Worm (Caenorhabditis elegans) whole organism, L4/young adult: ENCODE measurements around the gene ent-2.
A peak's percentile ranks its signal among the peaks of the same experiment; 100 is the strongest.

Source experiments
- W03F9.2 ChIP-seq: fragments of 150-350 bp; optimal IDR thresholded peaks from 2 replicates; lab custom pipeline; 2014; ENCODE audit warnings: missing biosample characterization, missing genetic modification characterization
- dao-5 ChIP-seq: sonication (generic microtip); optimal IDR thresholded peaks from 2 replicates; lab custom pipeline; 2016; ENCODE audit warnings: missing genotype, missing genetic modification characterization, moderate library complexity, missing compliant biosample characterization
- him-1 ChIP-seq: sonication (generic microtip); optimal IDR thresholded peaks from 2 replicates; lab custom pipeline; 2016; ENCODE audit warnings: missing genotype, missing genetic modification reagents, missing genetic modification characterization, missing compliant biosample characterization

DNA sequence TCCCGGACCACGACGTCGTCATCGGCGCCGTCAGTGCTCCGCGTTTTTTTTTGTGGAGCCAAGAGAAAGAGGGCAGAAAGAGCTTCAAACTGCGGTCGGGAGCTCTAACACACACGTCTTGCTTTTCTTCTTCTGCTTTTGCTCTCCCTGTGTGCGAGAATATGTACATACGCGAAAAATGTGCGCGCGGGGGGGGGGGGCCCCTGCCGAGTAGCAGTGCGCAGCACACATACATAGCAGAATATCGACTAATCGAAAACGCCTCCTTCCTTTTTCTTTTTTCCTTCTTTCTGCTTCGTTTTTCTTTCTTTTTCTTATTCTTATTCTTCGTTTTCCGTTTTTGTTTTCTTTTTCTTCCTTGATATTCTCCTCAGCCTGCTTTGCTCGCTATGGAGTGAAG is 34.2 kb upstream of the ent-2 start:
- TF ChIP-seq W03F9.2 (no peak), dao-5 (no peak), him-1 (tag; lab: Kevin White, UChicago) (peak; percentile 77)
